Fruit fly (Drosophila melanogaster) whole organism, adult: ENCODE measurements around the gene BRWD3.

ENCODE experiments used
- CG12768 ChIP-seq: fragments of 200-800 bp; sonication (Bioruptor generic); optimal IDR thresholded peaks from 2 replicates; lab custom pipeline; 2017; ENCODE audit warnings: missing biosample characterization, missing genetic modification characterization, mild to moderate bottlenecking, moderate library complexity, missing genetic modification reagents
- CG5204 ChIP-seq: fragments of 200-800 bp; sonication (Bioruptor generic); optimal IDR thresholded peaks from 2 replicates; lab custom pipeline; 2016; ENCODE audit warnings: missing biosample characterization, missing genetic modification characterization
- CG7101 ChIP-seq: fragments of 200-800 bp; sonication (Bioruptor generic); optimal IDR thresholded peaks from 2 replicates; lab custom pipeline; 2018; ENCODE audit warnings: missing biosample characterization, mild to moderate bottlenecking, missing genetic modification characterization, moderate library complexity
- Clk ChIP-seq: fragments of 200-800 bp; sonication (Bioruptor generic); optimal IDR thresholded peaks from 2 replicates; lab custom pipeline; 2017; ENCODE audit warnings: missing biosample characterization, missing genetic modification characterization
- Mnt ChIP-seq: fragments of 200-800 bp; sonication (Bioruptor generic); optimal IDR thresholded peaks from 2 replicates; lab custom pipeline; 2016; ENCODE audit warnings: missing biosample characterization, mild to moderate bottlenecking, missing genetic modification characterization
- bab1 ChIP-seq: fragments of 200-800 bp; sonication (Bioruptor generic); optimal IDR thresholded peaks from 3 replicates; lab custom pipeline; 2019; ENCODE audit warnings: missing biosample characterization, mild to moderate bottlenecking, missing genetic modification characterization, moderate library complexity
- cnc ChIP-seq, 2 experiments: fragments of >200 bp; optimal IDR thresholded peaks; 2 replicates each; lab custom pipeline; 2017
- toe ChIP-seq: fragments of 200-800 bp; sonication (Bioruptor generic); optimal IDR thresholded peaks from 2 replicates; lab custom pipeline; 2016; ENCODE audit warnings: missing biosample characterization, missing genetic modification characterization

dm6 chr3R:24275463-24275862, 43.3 kb upstream of the BRWD3 start:
- TF ChIP-seq bab1: no peak
- TF ChIP-seq cnc (optimal IDR thresholded peaks at IDR 0.05; lab: Kevin White, UChicago): no peak
- TF ChIP-seq CG7101 (tag; lab: Kevin White, UChicago): no peak
- no peak for TF ChIP-seq CG5204 (GFP tag; lab: Kevin White, UChicago)
- TF ChIP-seq Clk (GFP tag; lab: Kevin White, UChicago): no peak
- no peak for TF ChIP-seq CG12768 (GFP tag; lab: Kevin White, UChicago)
- TF ChIP-seq Mnt: no peak
- TF ChIP-seq toe (GFP tag; lab: Kevin White, UChicago): no peak
